Worm (Caenorhabditis elegans) whole organism, early embryonic: ENCODE results near the gene clec-134.

Experiments used
- B0310.2 ChIP-seq: sonication (generic microtip); optimal IDR thresholded peaks from 2 replicates; lab custom pipeline; 2016; ENCODE audit warnings: mild to moderate bottlenecking, missing genetic modification characterization, missing compliant biosample characterization
- ama-1 ChIP-seq: fragments of 150-350 bp; optimal IDR thresholded peaks from 2 replicates; lab custom pipeline; 2014
- ceh-36 ChIP-seq: sonication (generic microtip); optimal IDR thresholded peaks from 2 replicates; lab custom pipeline; 2016; ENCODE audit warnings: missing genetic modification characterization, inconsistent platforms, missing compliant biosample characterization
- flt-1 ChIP-seq: fragments of 200-800 bp; sonication (Bioruptor generic); IDR thresholded peaks from 2 replicates; pipeline ENCODE4 v1.3.6; 2022; ENCODE audit warnings: missing genetic modification characterization, missing compliant biosample characterization
- hnd-1 ChIP-seq: sonication (generic microtip); optimal IDR thresholded peaks from 2 replicates; lab custom pipeline; 2016; ENCODE audit warnings: missing genetic modification characterization, missing compliant biosample characterization

DNA sequence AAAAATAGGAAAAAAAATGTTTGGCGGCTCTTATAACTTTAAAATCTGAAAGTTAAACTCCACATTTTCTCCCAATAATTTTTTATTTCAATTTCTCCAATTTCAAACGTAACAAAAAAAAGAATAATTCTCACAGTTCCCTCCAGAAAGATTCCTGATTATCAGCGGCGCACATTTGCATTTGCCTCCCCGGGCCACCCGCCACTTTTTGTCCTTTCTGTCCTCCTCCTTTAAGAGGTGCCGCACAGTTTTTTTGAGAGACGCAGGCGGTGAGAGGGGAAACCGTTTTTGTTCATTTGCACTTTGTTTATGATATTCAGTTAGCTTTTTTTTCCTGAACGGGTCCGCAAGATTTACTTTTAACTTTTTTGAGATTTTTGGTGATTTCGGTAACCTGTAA is 41.0 kb downstream of the clec-134 start:
- TF ChIP-seq ama-1 (lab: Kevin White, UChicago): no peak
- TF ChIP-seq flt-1 (GFP tag; lab: Robert Waterston, UW): no peak
- TF ChIP-seq ceh-36 (tag; lab: Kevin White, UChicago): no peak
- TF ChIP-seq B0310.2: no peak
- TF ChIP-seq hnd-1 (tag; lab: Kevin White, UChicago): no peak
